Worm (Caenorhabditis elegans): ENCODE results near the gene K04A8.19.

ce11 chrV:6515344-6515743 lies 38.9 kb downstream of the K04A8.19 start:
- TF ChIP-seq mdl-1 (tag; optimal IDR thresholded peaks at IDR 0.05): no peak
- no peak for TF ChIP-seq alr-1 (tag; optimal IDR thresholded peaks at IDR 0.05)
- no peak for TF ChIP-seq R02D3.7 (tag; optimal IDR thresholded peaks at IDR 0.05)
- no peak for TF ChIP-seq nhr-77 (tag; optimal IDR thresholded peaks at IDR 0.05)

All from whole organism, L2 larva.